Fruit fly (Drosophila melanogaster) whole organism, embryonic: ENCODE data around the gene jus.

Experiments used
- ATbp ChIP-seq: fragments of 200-800 bp; sonication (Bioruptor generic); optimal IDR thresholded peaks from 2 replicates; lab custom pipeline; 2017; ENCODE audit warnings: missing biosample characterization, mild to moderate bottlenecking, missing genetic modification characterization, missing genetic modification reagents
- Atf3 ChIP-seq: fragments of 200-800 bp; sonication (Bioruptor generic); optimal IDR thresholded peaks from 3 replicates; lab custom pipeline; 2016; ENCODE audit warnings: missing biosample characterization, missing genetic modification characterization
- B-H1 ChIP-seq: fragments of 200-800 bp; sonication (Bioruptor generic); IDR thresholded peaks from 3 replicates; pipeline ENCODE4 v1.3.6; 2022; ENCODE audit warnings: missing biosample characterization, missing genetic modification characterization
- CG14014 ChIP-seq: fragments of 200-800 bp; sonication (Bioruptor generic); IDR thresholded peaks from 2 replicates; pipeline ENCODE4 v1.3.6; 2022; ENCODE audit warnings: missing biosample characterization, missing genetic modification characterization
- CG14441 ChIP-seq: fragments of 200-800 bp; sonication (Bioruptor generic); IDR thresholded peaks from 2 replicates; pipeline ENCODE4 v1.3.6; 2022; ENCODE audit warnings: missing biosample characterization, missing genetic modification characterization
- CG14710 ChIP-seq: fragments of 200-800 bp; sonication (Bioruptor generic); optimal IDR thresholded peaks from 3 replicates; lab custom pipeline; 2019; ENCODE audit warnings: missing biosample characterization, mild to moderate bottlenecking, missing genetic modification characterization, moderate library complexity
- CG14860 ChIP-seq: fragments of 200-800 bp; sonication (Bioruptor generic); IDR thresholded peaks from 3 replicates; pipeline ENCODE4 v1.3.6; 2022; ENCODE audit warnings: missing biosample characterization, missing genetic modification characterization; ENCODE audit not compliant: partially characterized antibody
- CG16813 ChIP-seq: fragments of 200-800 bp; sonication (Bioruptor generic); IDR thresholded peaks from 3 replicates; pipeline ENCODE4 v1.3.6; 2022; ENCODE audit warnings: missing biosample characterization, missing genetic modification characterization; ENCODE audit not compliant: partially characterized antibody
- CG16863 ChIP-seq: fragments of 200-800 bp; sonication (Bioruptor generic); optimal IDR thresholded peaks from 3 replicates; lab custom pipeline; 2016; ENCODE audit warnings: missing biosample characterization, missing genetic modification characterization
- CG17359 ChIP-seq: fragments of 200-800 bp; sonication (Bioruptor generic); optimal IDR thresholded peaks from 3 replicates; lab custom pipeline; 2018; ENCODE audit warnings: missing biosample characterization, mild to moderate bottlenecking, missing genetic modification characterization, moderate library complexity
- CG17568 ChIP-seq: fragments of 200-800 bp; sonication (Bioruptor generic); optimal IDR thresholded peaks from 2 replicates; lab custom pipeline; 2018; ENCODE audit warnings: missing biosample characterization, mild to moderate bottlenecking, missing genetic modification characterization, moderate library complexity
- CG18262 ChIP-seq: fragments of 200-800 bp; optimal IDR thresholded peaks from 3 replicates; lab custom pipeline; 2019; ENCODE audit warnings: missing biosample characterization, mild to moderate bottlenecking, missing genetic modification characterization, moderate library complexity
- CG18476 ChIP-seq: fragments of 200-800 bp; sonication (Bioruptor generic); optimal IDR thresholded peaks from 2 replicates; lab custom pipeline; 2016; ENCODE audit warnings: missing biosample characterization, mild to moderate bottlenecking, missing genetic modification characterization
- CG32532 ChIP-seq: fragments of 200-800 bp; sonication (Bioruptor generic); IDR thresholded peaks from 2 replicates; pipeline ENCODE4 v1.3.6; 2022; ENCODE audit warnings: missing biosample characterization, missing genetic modification characterization
- CG42726 ChIP-seq: fragments of 200-800 bp; sonication (Bioruptor generic); IDR thresholded peaks from 2 replicates; pipeline ENCODE4 v1.3.6; 2022; ENCODE audit warnings: missing biosample characterization, missing genetic modification characterization; ENCODE audit not compliant: partially characterized antibody
- CG6175 ChIP-seq: fragments of 200-800 bp; sonication (Bioruptor generic); IDR thresholded peaks from 3 replicates; pipeline ENCODE4 v1.3.6; 2022; ENCODE audit warnings: missing biosample characterization, missing genetic modification characterization
- CG8944 ChIP-seq: fragments of 200-800 bp; sonication (Bioruptor generic); optimal IDR thresholded peaks from 3 replicates; lab custom pipeline; 2016; ENCODE audit warnings: missing biosample characterization, missing genetic modification characterization
- CG9797 ChIP-seq: fragments of 200-800 bp; sonication (Bioruptor generic); optimal IDR thresholded peaks from 3 replicates; lab custom pipeline; 2018; ENCODE audit warnings: missing biosample characterization, mild to moderate bottlenecking, missing genetic modification characterization
- CG9817 ChIP-seq: fragments of 200-800 bp; sonication (Bioruptor generic); optimal IDR thresholded peaks from 2 replicates; lab custom pipeline; 2018; ENCODE audit warnings: missing biosample characterization, mild to moderate bottlenecking, missing genetic modification characterization, moderate library complexity
- Dbx ChIP-seq: fragments of 200-800 bp; sonication (Bioruptor generic); IDR thresholded peaks from 3 replicates; pipeline ENCODE4 v1.3.6; 2022; ENCODE audit warnings: missing biosample characterization, missing genetic modification characterization
- Doc3 ChIP-seq: fragments of 200-800 bp; sonication (Bioruptor generic); IDR thresholded peaks from 3 replicates; pipeline ENCODE4 v1.3.6; 2022; ENCODE audit warnings: missing biosample characterization, missing genetic modification characterization; ENCODE audit not compliant: partially characterized antibody
- ERR ChIP-seq: fragments of 200-800 bp; sonication (Bioruptor generic); optimal IDR thresholded peaks from 2 replicates; lab custom pipeline; 2016; ENCODE audit warnings: missing biosample characterization, missing genetic modification characterization
- Elba2 ChIP-seq: fragments of 200-800 bp; sonication (Bioruptor generic); optimal IDR thresholded peaks from 3 replicates; lab custom pipeline; 2016; ENCODE audit warnings: missing biosample characterization, missing genetic modification characterization
- Fer3 ChIP-seq: fragments of 200-800 bp; sonication (Bioruptor generic); optimal IDR thresholded peaks from 2 replicates; lab custom pipeline; 2018; ENCODE audit warnings: missing biosample characterization, mild to moderate bottlenecking, missing genetic modification characterization, moderate library complexity
- HLH3B ChIP-seq: fragments of 200-800 bp; sonication (Bioruptor generic); IDR thresholded peaks from 2 replicates; pipeline ENCODE4 v1.3.6; 2022; ENCODE audit warnings: missing biosample characterization, missing genetic modification characterization
- Hmx ChIP-seq: fragments of 200-800 bp; sonication (Bioruptor generic); optimal IDR thresholded peaks from 2 replicates; lab custom pipeline; 2016; ENCODE audit warnings: missing biosample characterization, missing genetic modification characterization
- Hr51 ChIP-seq, 2 experiments: fragments of 200-800 bp; sonication (Bioruptor generic); optimal IDR thresholded peaks; 2 replicates in 1 of 2; 3 replicates in 1 of 2; lab custom pipeline; 2016 to 2018; ENCODE audit warnings: missing biosample characterization in 2 of 2, missing genetic modification characterization in 2 of 2, mild to moderate bottlenecking in 1 of 2, moderate library complexity in 1 of 2
- Hr78 ChIP-seq, 2 experiments: fragments of 200-800 bp in 1 of 2; fragments of >200 bp in 1 of 2; sonication (Bioruptor generic) in 1 of 2; optimal IDR thresholded peaks; 2 replicates each; lab custom pipeline; 2017 to 2019; ENCODE audit warnings: missing biosample characterization in 2 of 2, missing genetic modification characterization in 2 of 2, mild to moderate bottlenecking in 1 of 2, moderate library complexity in 1 of 2
- Lhr ChIP-seq: fragments of 200-800 bp; sonication (Bioruptor generic); optimal IDR thresholded peaks from 3 replicates; lab custom pipeline; 2017; ENCODE audit warnings: mild to moderate bottlenecking, missing biosample characterization, missing genetic modification reagents, missing genetic modification characterization
- NC2α ChIP-seq: fragments of 200-800 bp; sonication (Bioruptor generic); optimal IDR thresholded peaks from 2 replicates; lab custom pipeline; 2016; ENCODE audit warnings: missing biosample characterization, missing genetic modification characterization
- Poxn ChIP-seq: fragments of 200-800 bp; sonication (Bioruptor generic); IDR thresholded peaks from 2 replicates; pipeline ENCODE4 v1.3.6; 2022; ENCODE audit warnings: missing biosample characterization, missing genetic modification characterization
- Rx ChIP-seq: fragments of 200-800 bp; sonication (Bioruptor generic); IDR thresholded peaks from 2 replicates; pipeline ENCODE4 v1.3.6; 2022; ENCODE audit warnings: missing biosample characterization, missing genetic modification characterization
- al ChIP-seq: fragments of 200-800 bp; sonication (Bioruptor generic); IDR thresholded peaks from 2 replicates; pipeline ENCODE4 v1.3.6; 2022; ENCODE audit warnings: missing biosample characterization, missing genetic modification characterization
- ap ChIP-seq: fragments of 200-800 bp; sonication (Bioruptor generic); IDR thresholded peaks from 2 replicates; pipeline ENCODE4 v1.3.6; 2022; ENCODE audit warnings: missing biosample characterization, missing genetic modification characterization
- da ChIP-seq: fragments of 200-800 bp; sonication (Bioruptor generic); optimal IDR thresholded peaks from 2 replicates; lab custom pipeline; 2016; ENCODE audit warnings: missing biosample characterization, missing genetic modification characterization
- dysf ChIP-seq: fragments of 200-800 bp; sonication (Bioruptor generic); IDR thresholded peaks from 3 replicates; pipeline ENCODE4 v1.3.6; 2022; ENCODE audit warnings: missing biosample characterization, missing genetic modification characterization
- grn ChIP-seq: fragments of 200-800 bp; sonication (Bioruptor generic); optimal IDR thresholded peaks from 3 replicates; lab custom pipeline; 2017; ENCODE audit warnings: missing biosample characterization, missing genetic modification characterization
- gsb-n ChIP-seq: fragments of 200-800 bp; sonication (Bioruptor generic); optimal IDR thresholded peaks from 3 replicates; lab custom pipeline; 2018; ENCODE audit warnings: missing biosample characterization, mild to moderate bottlenecking, missing genetic modification characterization
- ind ChIP-seq: fragments of 200-800 bp; sonication (Bioruptor generic); optimal IDR thresholded peaks from 3 replicates; lab custom pipeline; 2016; ENCODE audit warnings: missing biosample characterization, missing genetic modification characterization
- mirr ChIP-seq: fragments of 200-800 bp; sonication (Bioruptor generic); optimal IDR thresholded peaks from 3 replicates; lab custom pipeline; 2018; ENCODE audit warnings: missing biosample characterization, mild to moderate bottlenecking, missing genetic modification characterization
- odd ChIP-seq: fragments of 200-800 bp; sonication (Bioruptor generic); optimal IDR thresholded peaks from 2 replicates; lab custom pipeline; 2017; ENCODE audit warnings: missing biosample characterization, mild to moderate bottlenecking, missing genetic modification characterization
- peb ChIP-seq: fragments of 200-800 bp; sonication (Bioruptor generic); IDR thresholded peaks from 2 replicates; pipeline ENCODE4 v1.3.6; 2022; ENCODE audit warnings: missing biosample characterization, missing genetic modification characterization
- ranshi ChIP-seq: fragments of 200-800 bp; sonication (Bioruptor generic); IDR thresholded peaks from 2 replicates; pipeline ENCODE4 v1.3.6; 2022; ENCODE audit warnings: missing biosample characterization, missing genetic modification characterization
- sc ChIP-seq, 3 experiments: fragments of >200 bp in 2 of 3; fragments of 200-800 bp in 1 of 3; sonication (Bioruptor generic) in 1 of 3; optimal IDR thresholded peaks; 2 replicates in 2 of 3; 3 replicates in 1 of 3; lab custom pipeline; 2017; ENCODE audit warnings: mild to moderate bottlenecking in 1 of 3, missing biosample characterization in 1 of 3, missing genetic modification characterization in 1 of 3, missing genetic modification reagents in 1 of 3
- slp2 ChIP-seq: fragments of 200-800 bp; sonication (Bioruptor generic); optimal IDR thresholded peaks from 2 replicates; lab custom pipeline; 2016; ENCODE audit warnings: missing biosample characterization, missing genetic modification characterization
- ssp ChIP-seq: fragments of 200-800 bp; sonication (Bioruptor generic); IDR thresholded peaks from 2 replicates; pipeline ENCODE4 v1.3.6; 2022; ENCODE audit warnings: missing biosample characterization, missing genetic modification characterization
- sug ChIP-seq: fragments of 200-800 bp; optimal IDR thresholded peaks from 2 replicates; lab custom pipeline; 2019; ENCODE audit warnings: missing biosample characterization, mild to moderate bottlenecking, missing genetic modification characterization, moderate library complexity
- tll ChIP-seq, 2 experiments: fragments of 200-800 bp in 1 of 2; fragments of >200 bp in 1 of 2; sonication (Bioruptor generic) in 1 of 2; optimal IDR thresholded peaks; 2 replicates each; lab custom pipeline; 2017 to 2019; ENCODE audit warnings: missing biosample characterization in 2 of 2, missing genetic modification characterization in 2 of 2, mild to moderate bottlenecking in 1 of 2, moderate library complexity in 1 of 2
- vnd ChIP-seq: fragments of 200-800 bp; sonication (Bioruptor generic); IDR thresholded peaks from 3 replicates; pipeline ENCODE4 v1.3.6; 2022; ENCODE audit warnings: missing biosample characterization, missing genetic modification characterization; ENCODE audit not compliant: partially characterized antibody
- wdn ChIP-seq: fragments of 200-800 bp; sonication (Bioruptor generic); IDR thresholded peaks from 2 replicates; pipeline ENCODE4 v1.3.6; 2022; ENCODE audit warnings: missing biosample characterization, missing genetic modification characterization
- wor ChIP-seq: fragments of 200-800 bp; sonication (Bioruptor generic); IDR thresholded peaks from 2 replicates; pipeline ENCODE4 v1.3.6; 2022; ENCODE audit warnings: missing biosample characterization, missing genetic modification characterization

Gene jus

dm6 chr3R:29230552-29231102, 35.8 kb upstream of the jus start (continued):
- TF ChIP-seq dysf (GFP tag; lab: Robert Waterston, UW) (peak; percentile 24; the same call in 1 of the 3 replicates), ATbp (GFP tag; lab: Kevin White, UChicago) (no peak), CG14014 (peak; percentile 48; the same call in 1 of the 2 replicates), CG18262 (tag; lab: Kevin White, UChicago) (no peak), Rx (GFP tag; lab: Robert Waterston, UW) (0 out of 2 replicates have a peak, but pooled peaks have one; percentile 5), peb (no peak), CG17568 (no peak), CG9797 (no peak), sc (optimal IDR thresholded peaks at IDR 0.05; lab: Kevin White, UChicago) (no peak), sc (GFP tag; optimal IDR thresholded peaks at IDR 0.05; lab: Kevin White, UChicago) (no peak), slp2 (GFP tag; lab: Kevin White, UChicago) (no peak), CG14441 (GFP tag; lab: Robert Waterston, UW) (peak; percentile 42; the same call in 1 of the 2 replicates), mirr (GFP tag; lab: Kevin White, UChicago) (peak; percentile 71), Poxn (GFP tag; lab: Robert Waterston, UW) (peak; percentile 20; the same call in 1 of the 2 replicates), Lhr (GFP tag; lab: Kevin White, UChicago) (no peak), odd (GFP tag; lab: Kevin White, UChicago) (no peak), ERR (GFP tag; lab: Kevin White, UChicago) (no peak), Elba2 (GFP tag; lab: Kevin White, UChicago) (no peak), Hmx (no peak), gsb-n (no peak), ranshi (GFP tag; lab: Robert Waterston, UW) (peak; percentile 50; the same call in 1 of the 2 replicates), Doc3 (no peak), B-H1 (GFP tag; lab: Robert Waterston, UW) (no peak; the same call in 1 of the 3 replicates), CG16863 (GFP tag; lab: Kevin White, UChicago) (no peak), wor (GFP tag; lab: Robert Waterston, UW) (no peak), CG6175 (0 out of 3 replicates have a peak, but pooled peaks have one; percentile 8), CG8944 (GFP tag; lab: Kevin White, UChicago) (no peak), CG18476 (GFP tag; lab: Kevin White, UChicago) (no peak), CG42726 (no peak), ap (GFP tag; lab: Robert Waterston, UW) (no peak), Dbx (GFP tag; lab: Robert Waterston, UW) (0 out of 3 replicates have a peak, but pooled peaks have one; percentile 55), Fer3 (tag; lab: Kevin White, UChicago) (no peak), al (GFP tag; lab: Robert Waterston, UW) (peak; percentile 29; the same call in 1 of the 2 replicates), CG32532 (GFP tag; lab: Robert Waterston, UW) (peak; percentile 68), CG14860 (no peak), CG17359 (no peak), tll (GFP tag; optimal IDR thresholded peaks at IDR 0.05; lab: Kevin White, UChicago) (no peak), CG9817 (tag; lab: Kevin White, UChicago) (no peak), wdn (peak; percentile 37; the same call in 1 of the 2 replicates), ind (GFP tag; lab: Kevin White, UChicago) (peak; percentile 1)

dm6 chr3R:29229958-29230357, 35.2 kb upstream of the jus start:
- TF ChIP-seq grn (GFP tag; lab: Kevin White, UChicago) (peak; percentile 73), Hr78 (GFP tag; optimal IDR thresholded peaks at IDR 0.05; lab: Kevin White, UChicago) (peak in 1 of 2 experiments; percentile 11), sug (tag; lab: Kevin White, UChicago) (peak; percentile 51), CG14710 (tag; lab: Kevin White, UChicago) (no peak), HLH3B (GFP tag; lab: Robert Waterston, UW) (no peak), mirr (GFP tag; lab: Kevin White, UChicago) (peak; percentile 32), NC2α (no peak), CG18262 (tag; lab: Kevin White, UChicago) (no peak), CG16813 (GFP tag; lab: Robert Waterston, UW) (no peak), ssp (peak; percentile 10; the same call in 1 of the 2 replicates), Atf3 (GFP tag; lab: Kevin White, UChicago) (no peak), vnd (no peak), Hr51 (GFP tag; optimal IDR thresholded peaks at IDR 0.05; lab: Kevin White, UChicago) (no peak), da (GFP tag; lab: Kevin White, UChicago) (no peak)
